Worm (Caenorhabditis elegans): ENCODE data around the gene ampd-1.

- no peak for TF ChIP-seq ZK546.5 (tag; optimal IDR thresholded peaks at IDR 0.05)
- no peak for TF ChIP-seq snpc-4 (tag; optimal IDR thresholded peaks at IDR 0.05)
- TF ChIP-seq pqm-1 (tag; optimal IDR thresholded peaks at IDR 0.05) = no peak
- TF ChIP-seq nhr-43 (tag; optimal IDR thresholded peaks at IDR 0.05; ENCODE audit: poor library complexity, severe bottlenecking) = no peak
- TF ChIP-seq ama-1 (optimal IDR thresholded peaks at IDR 0.05) = no peak
- TF ChIP-seq jun-1 (tag; optimal IDR thresholded peaks at IDR 0.05) = no peak
- no peak for TF ChIP-seq elt-1 (tag; optimal IDR thresholded peaks at IDR 0.05)
- TF ChIP-seq lin-15B (tag; optimal IDR thresholded peaks at IDR 0.05) = no peak
- TF ChIP-seq unc-39 (tag; optimal IDR thresholded peaks at IDR 0.05) = no peak
- no peak for TF ChIP-seq ceh-82 (tag; optimal IDR thresholded peaks at IDR 0.05)
- TF ChIP-seq nfya-1 (tag; optimal IDR thresholded peaks at IDR 0.05; ENCODE audit: insufficient read depth) = no peak
- no peak for TF ChIP-seq zag-1 (tag; optimal IDR thresholded peaks at IDR 0.05)
- no peak for TF ChIP-seq elt-3 (tag; optimal IDR thresholded peaks at IDR 0.05)
These were observed 32.2 kb upstream of the ampd-1 start, which contains the start of gene srb-1 for ce11 chrII:5170932-5171331.
